Worm (Caenorhabditis elegans) whole organism, L1 larva: Measurements from ENCODE around the gene spc-1.

ENCODE experiments used
- F16B12.6 ChIP-seq: fragments of 150-350 bp; optimal IDR thresholded peaks from 2 replicates; lab custom pipeline; 2014; ENCODE audit warnings: missing biosample characterization, missing genetic modification characterization
- Y116A8C.19 ChIP-seq: sonication (generic microtip); optimal IDR thresholded peaks from 2 replicates; lab custom pipeline; 2016; ENCODE audit warnings: missing compliant biosample characterization, missing genetic modification characterization, borderline replicate concordance
- aha-1 ChIP-seq: fragments of 150-350 bp; optimal IDR thresholded peaks from 2 replicates; lab custom pipeline; 2014; ENCODE audit warnings: missing biosample characterization, missing genetic modification characterization
- aly-2 ChIP-seq: fragments of 150-350 bp; optimal IDR thresholded peaks from 2 replicates; lab custom pipeline; 2014; ENCODE audit warnings: missing biosample characterization, missing genetic modification characterization
- ama-1 ChIP-seq: fragments of 150-350 bp; optimal IDR thresholded peaks from 2 replicates; lab custom pipeline; 2014
- ceh-8 ChIP-seq: fragments of 200-800 bp; sonication (Bioruptor generic); optimal IDR thresholded peaks from 2 replicates; lab custom pipeline; 2018; ENCODE audit warnings: mild to moderate bottlenecking, missing genetic modification characterization, moderate library complexity, missing compliant biosample characterization
- ceh-82 ChIP-seq, 3 experiments: fragments of 150-350 bp in 1 of 3; sonication (generic microtip) in 2 of 3; optimal IDR thresholded peaks; 2 replicates each; lab custom pipeline; 2014 to 2017; ENCODE audit warnings: missing biosample characterization in 3 of 3, missing genetic modification characterization in 3 of 3
- ceh-88 ChIP-seq: fragments of 200-800 bp; sonication (Bioruptor generic); IDR thresholded peaks from 2 replicates; pipeline ENCODE4 v1.3.6; 2022; ENCODE audit warnings: missing genetic modification characterization, missing compliant biosample characterization
- ces-1 ChIP-seq: fragments of 150-350 bp; optimal IDR thresholded peaks from 2 replicates; lab custom pipeline; 2014; ENCODE audit warnings: missing biosample characterization, missing genetic modification reagents, missing genetic modification characterization
- efl-3 ChIP-seq: fragments of 200-800 bp; sonication (Bioruptor generic); optimal IDR thresholded peaks from 2 replicates; lab custom pipeline; 2018; ENCODE audit warnings: mild to moderate bottlenecking, missing genetic modification characterization, missing compliant biosample characterization
- egl-27 ChIP-seq, 2 experiments: fragments of 150-350 bp in 1 of 2; sonication (generic microtip); optimal IDR thresholded peaks; 3 replicates each; lab custom pipeline; 2017 to 2018; ENCODE audit warnings: missing biosample characterization in 2 of 2, missing genetic modification characterization in 2 of 2, missing genetic modification reagents in 2 of 2
- elt-2 ChIP-seq: sonication (generic microtip); optimal IDR thresholded peaks from 2 replicates; lab custom pipeline; 2016; ENCODE audit warnings: missing genetic modification characterization, mild to moderate bottlenecking, inconsistent platforms, missing compliant biosample characterization, missing genetic modification reagents
- ets-5 ChIP-seq: fragments of 200-800 bp; sonication (Bioruptor generic); IDR thresholded peaks from 2 replicates; pipeline ENCODE4 v1.3.6; 2022; ENCODE audit warnings: missing genetic modification characterization, missing compliant biosample characterization
- fkh-10 ChIP-seq: sonication (generic microtip); optimal IDR thresholded peaks from 2 replicates; lab custom pipeline; 2017; ENCODE audit warnings: missing biosample characterization, missing genetic modification reagents, missing genetic modification characterization
- fos-1 ChIP-seq: fragments of 150-350 bp; optimal IDR thresholded peaks from 2 replicates; lab custom pipeline; 2014; ENCODE audit warnings: missing biosample characterization, missing genetic modification characterization
- hlh-4 ChIP-seq: sonication (generic microtip); optimal IDR thresholded peaks from 2 replicates; lab custom pipeline; 2016; ENCODE audit warnings: mild to moderate bottlenecking, missing genetic modification characterization, missing compliant biosample characterization
- hpl-2 ChIP-seq: fragments of 150-350 bp; optimal IDR thresholded peaks from 2 replicates; lab custom pipeline; 2014; ENCODE audit warnings: missing biosample characterization, missing genetic modification reagents, missing genetic modification characterization
- lin-13 ChIP-seq: fragments of 150-350 bp; optimal IDR thresholded peaks from 2 replicates; lab custom pipeline; 2014; ENCODE audit warnings: missing biosample characterization, missing genetic modification reagents, missing genetic modification characterization
- lin-14 ChIP-seq: fragments of 200-800 bp; sonication (Bioruptor generic); optimal IDR thresholded peaks from 2 replicates; lab custom pipeline; 2018; ENCODE audit warnings: mild to moderate bottlenecking, missing genetic modification characterization, moderate library complexity, missing compliant biosample characterization
- lin-15B ChIP-seq: fragments of 150-350 bp; sonication (generic microtip); optimal IDR thresholded peaks from 3 replicates; lab custom pipeline; 2014; ENCODE audit warnings: missing biosample characterization, missing genetic modification characterization
- lin-39 ChIP-seq: fragments of 150-350 bp; optimal IDR thresholded peaks from 2 replicates; lab custom pipeline; 2014; ENCODE audit warnings: missing biosample characterization, missing genetic modification reagents, missing genetic modification characterization
- mdl-1 ChIP-seq, 2 experiments: fragments of 150-350 bp; optimal IDR thresholded peaks; 2 replicates each; lab custom pipeline; 2014 to 2017; ENCODE audit warnings: missing biosample characterization in 2 of 2, missing genetic modification characterization in 2 of 2, inconsistent platforms in 1 of 2
- mef-2 ChIP-seq: fragments of 150-350 bp; optimal IDR thresholded peaks from 2 replicates; lab custom pipeline; 2014; ENCODE audit warnings: missing biosample characterization, missing genetic modification characterization
- nhr-19 ChIP-seq: fragments of 200-800 bp; sonication (Bioruptor generic); conservative IDR thresholded peaks from 2 replicates; pipeline ENCODE4 v1.3.6; 2022; ENCODE audit warnings: missing genetic modification characterization, missing compliant biosample characterization
- nhr-20 ChIP-seq: sonication (generic microtip); optimal IDR thresholded peaks from 2 replicates; lab custom pipeline; 2016; ENCODE audit warnings: mild to moderate bottlenecking, missing genetic modification characterization, missing compliant biosample characterization
- nhr-237 ChIP-seq: fragments of 150-350 bp; optimal IDR thresholded peaks from 2 replicates; lab custom pipeline; 2014; ENCODE audit warnings: missing biosample characterization, missing genetic modification characterization
- nhr-47 ChIP-seq: sonication (generic microtip); optimal IDR thresholded peaks from 2 replicates; lab custom pipeline; 2016; ENCODE audit warnings: mild to moderate bottlenecking, missing genetic modification characterization, moderate library complexity, missing compliant biosample characterization
- nhr-71 ChIP-seq: sonication (generic microtip); optimal IDR thresholded peaks from 2 replicates; lab custom pipeline; 2016; ENCODE audit warnings: mild to moderate bottlenecking, missing genetic modification characterization, moderate library complexity, missing compliant biosample characterization
- nhr-76 ChIP-seq: sonication (generic microtip); optimal IDR thresholded peaks from 2 replicates; lab custom pipeline; 2017; ENCODE audit warnings: missing biosample characterization, missing genetic modification characterization
- nhr-77 ChIP-seq: fragments of 150-350 bp; optimal IDR thresholded peaks from 2 replicates; lab custom pipeline; 2014; ENCODE audit warnings: missing biosample characterization, missing genetic modification characterization
- nhr-90 ChIP-seq: sonication (generic microtip); optimal IDR thresholded peaks from 2 replicates; lab custom pipeline; 2016; ENCODE audit warnings: mild to moderate bottlenecking, missing genetic modification characterization, missing compliant biosample characterization; ENCODE audit not compliant: poor library complexity
- pag-3 ChIP-seq: sonication (generic microtip); optimal IDR thresholded peaks from 2 replicates; lab custom pipeline; 2017; ENCODE audit warnings: missing genetic modification characterization, mild to moderate bottlenecking, missing compliant biosample characterization, antibody characterized with exemption, borderline replicate concordance; ENCODE audit not compliant: insufficient read depth
- pax-3 ChIP-seq: fragments of 200-800 bp; sonication (Bioruptor generic); optimal IDR thresholded peaks from 2 replicates; lab custom pipeline; 2018; ENCODE audit warnings: mild to moderate bottlenecking, missing genetic modification characterization, moderate library complexity, missing compliant biosample characterization
- rnt-1 ChIP-seq: sonication (generic microtip); optimal IDR thresholded peaks from 2 replicates; lab custom pipeline; 2016; ENCODE audit warnings: mild to moderate bottlenecking, missing genetic modification characterization, moderate library complexity, missing compliant biosample characterization
- skn-1 ChIP-seq: fragments of 150-350 bp; optimal IDR thresholded peaks from 2 replicates; lab custom pipeline; 2014; ENCODE audit warnings: missing biosample characterization, missing genetic modification characterization
- snpc-4 ChIP-seq: fragments of 150-350 bp; optimal IDR thresholded peaks from 2 replicates; lab custom pipeline; 2014; ENCODE audit warnings: missing biosample characterization, missing genetic modification characterization
- snu-23 ChIP-seq: sonication (generic microtip); optimal IDR thresholded peaks from 2 replicates; lab custom pipeline; 2016; ENCODE audit warnings: missing genetic modification characterization, missing compliant biosample characterization
- sox-4 ChIP-seq: sonication (generic microtip); optimal IDR thresholded peaks from 2 replicates; lab custom pipeline; 2016; ENCODE audit warnings: missing genetic modification characterization, missing compliant biosample characterization
- sptf-1 ChIP-seq: fragments of 150-350 bp; optimal IDR thresholded peaks from 2 replicates; lab custom pipeline; 2014; ENCODE audit warnings: missing biosample characterization, missing genetic modification characterization
- sup-37 ChIP-seq: fragments of 200-800 bp; sonication (Bioruptor generic); optimal IDR thresholded peaks from 2 replicates; lab custom pipeline; 2018; ENCODE audit warnings: mild to moderate bottlenecking, missing genetic modification characterization, missing compliant biosample characterization
- swsn-7 ChIP-seq: sonication (generic microtip); optimal IDR thresholded peaks from 2 replicates; lab custom pipeline; 2016; ENCODE audit warnings: missing genetic modification characterization, missing compliant biosample characterization
- tbx-2 ChIP-seq: sonication (generic microtip); optimal IDR thresholded peaks from 2 replicates; lab custom pipeline; 2016; ENCODE audit warnings: missing genetic modification characterization, missing compliant biosample characterization
- tlp-1 ChIP-seq: fragments of 150-350 bp; optimal IDR thresholded peaks from 2 replicates; lab custom pipeline; 2014; ENCODE audit warnings: missing biosample characterization, missing genetic modification characterization
- unc-130 ChIP-seq: fragments of 150-350 bp; optimal IDR thresholded peaks from 2 replicates; lab custom pipeline; 2017; ENCODE audit warnings: missing biosample characterization, missing genetic modification characterization, inconsistent platforms
- unc-30 ChIP-seq: sonication (generic microtip); optimal IDR thresholded peaks from 2 replicates; lab custom pipeline; 2017; ENCODE audit warnings: missing biosample characterization, missing genetic modification characterization
- unc-62 ChIP-seq: fragments of 150-350 bp; optimal IDR thresholded peaks from 2 replicates; lab custom pipeline; 2014; ENCODE audit warnings: missing biosample characterization, missing genetic modification reagents, missing genetic modification characterization
- unc-98 ChIP-seq: fragments of 200-800 bp; sonication (Bioruptor generic); IDR thresholded peaks from 2 replicates; pipeline ENCODE4 v1.3.6; 2022; ENCODE audit warnings: missing genetic modification characterization, missing compliant biosample characterization
- xbp-1 ChIP-seq: sonication (generic microtip); optimal IDR thresholded peaks from 2 replicates; lab custom pipeline; 2016; ENCODE audit warnings: missing genetic modification characterization, missing compliant biosample characterization
- zag-1 ChIP-seq: fragments of 150-350 bp; optimal IDR thresholded peaks from 2 replicates; lab custom pipeline; 2014; ENCODE audit warnings: missing biosample characterization, missing genetic modification characterization
- zip-4 ChIP-seq: fragments of 200-800 bp; sonication (Bioruptor generic); optimal IDR thresholded peaks from 2 replicates; lab custom pipeline; 2018; ENCODE audit warnings: mild to moderate bottlenecking, missing genetic modification characterization, moderate library complexity, missing compliant biosample characterization
- ztf-4 ChIP-seq: fragments of 150-350 bp; optimal IDR thresholded peaks from 2 replicates; lab custom pipeline; 2014; ENCODE audit warnings: missing biosample characterization, missing genetic modification characterization

spc-1 gene

ce11 chrX:3112946-3113427 lies 13.9 kb downstream of the spc-1 start, which contains the start of gene gpd-3 (continued):
- TF ChIP-seq hlh-4 (tag; lab: Kevin White, UChicago) (no peak), lin-14 (GFP tag; lab: Kevin White, UChicago) (no peak), ets-5 (GFP tag; lab: Robert Waterston, UW) (no peak), lin-39 (no peak), snpc-4 (tag; lab: Kevin White, UChicago) (no peak), ztf-4 (tag; lab: Kevin White, UChicago) (peak; percentile 31)

ce11 chrX:3111687-3112086 lies 15.2 kb downstream of the spc-1 start:
- TF ChIP-seq unc-130 (tag; lab: Kevin White, UChicago) (no peak), unc-62 (no peak), lin-39 (no peak), hpl-2 (GFP tag; lab: Kevin White, UChicago) (no peak), ces-1 (GFP tag; lab: Kevin White, UChicago) (no peak), skn-1 (tag; lab: Kevin White, UChicago) (no peak), tlp-1 (tag; lab: Kevin White, UChicago) (no peak), aha-1 (tag; lab: Kevin White, UChicago) (no peak), pag-3 (tag; lab: Kevin White, UChicago) (no peak), xbp-1 (tag; lab: Kevin White, UChicago) (no peak), snu-23 (GFP tag; lab: Kevin White, UChicago) (peak; percentile 64), ceh-8 (GFP tag; lab: Kevin White, UChicago) (no peak), nhr-47 (tag; lab: Kevin White, UChicago) (peak; percentile 68), nhr-76 (tag; lab: Kevin White, UChicago) (no peak), ama-1 (lab: Kevin White, UChicago) (peak; percentile 90), sptf-1 (tag; lab: Kevin White, UChicago) (no peak), Y116A8C.19 (tag; lab: Kevin White, UChicago) (no peak), pax-3 (tag; lab: Kevin White, UChicago) (no peak), rnt-1 (tag; lab: Kevin White, UChicago) (peak; percentile 50), nhr-77 (tag; lab: Kevin White, UChicago) (no peak), ceh-82 (tag; optimal IDR thresholded peaks at IDR 0.05; lab: Kevin White, UChicago) (no peak), F16B12.6 (no peak), efl-3 (no peak), zip-4 (GFP tag; lab: Kevin White, UChicago) (no peak), swsn-7 (tag; lab: Kevin White, UChicago) (peak; percentile 1), nhr-90 (tag; lab: Kevin White, UChicago) (peak; percentile 73), egl-27 (tag; optimal IDR thresholded peaks at IDR 0.05; lab: Kevin White, UChicago) (no peak), fkh-10 (GFP tag; lab: Kevin White, UChicago) (no peak), unc-98 (GFP tag; lab: Robert Waterston, UW) (no peak), lin-13 (peak; percentile 52), ceh-88 (GFP tag; lab: Robert Waterston, UW) (no peak), unc-30 (no peak), sox-4 (no peak), nhr-71 (tag; lab: Kevin White, UChicago) (peak; percentile 62), sup-37 (GFP tag; lab: Kevin White, UChicago) (no peak), mdl-1 (tag; optimal IDR thresholded peaks at IDR 0.05; lab: Kevin White, UChicago) (no peak), nhr-20 (tag; lab: Kevin White, UChicago) (peak; percentile 10), hlh-4 (tag; lab: Kevin White, UChicago) (no peak), tbx-2 (tag; lab: Kevin White, UChicago) (peak; percentile 32), fos-1 (peak; percentile 38), elt-2 (peak; percentile 38), mef-2 (no peak), lin-15B (tag; lab: Kevin White, UChicago) (no peak), ztf-4 (tag; lab: Kevin White, UChicago) (peak; percentile 78), nhr-19 (peak; percentile 45), aly-2 (peak; percentile 80), lin-14 (GFP tag; lab: Kevin White, UChicago) (peak; percentile 53), zag-1 (tag; lab: Kevin White, UChicago) (no peak), ets-5 (GFP tag; lab: Robert Waterston, UW) (no peak), nhr-237 (tag; lab: Kevin White, UChicago) (no peak)
